Fruit fly (Drosophila melanogaster) whole organism, wandering third instar larva: ENCODE measurements around the gene CG3036.

ENCODE experiments used
- Abd-B ChIP-seq: fragments of >200 bp; optimal IDR thresholded peaks from 2 replicates; lab custom pipeline; 2017; ENCODE audit warnings: missing biosample characterization, missing genetic modification characterization
- CG32264 ChIP-seq: fragments of 200-800 bp; sonication (Bioruptor generic); optimal IDR thresholded peaks from 2 replicates; lab custom pipeline; 2016; ENCODE audit warnings: missing biosample characterization, missing genetic modification characterization
- CG9705 ChIP-seq: fragments of 200-800 bp; sonication (Bioruptor generic); optimal IDR thresholded peaks from 2 replicates; lab custom pipeline; 2018; ENCODE audit warnings: missing biosample characterization, mild to moderate bottlenecking, missing genetic modification characterization
- CrebA ChIP-seq: fragments of 200-800 bp; sonication (Bioruptor generic); optimal IDR thresholded peaks from 2 replicates; lab custom pipeline; 2016; ENCODE audit warnings: missing biosample characterization, mild to moderate bottlenecking, missing genetic modification characterization, borderline replicate concordance
- Dfd ChIP-seq: fragments of >200 bp; optimal IDR thresholded peaks from 2 replicates; lab custom pipeline; 2017; ENCODE audit warnings: missing biosample characterization, missing genetic modification characterization
- Dif ChIP-seq: fragments of 200-275, 200-300 bp; sonication (Bioruptor generic); optimal IDR thresholded peaks from 2 replicates; lab custom pipeline; 2018; ENCODE audit warnings: missing biosample characterization, missing genetic modification characterization; ENCODE audit not compliant: partially characterized antibody
- GATAd ChIP-seq: sonication (Bioruptor generic); optimal IDR thresholded peaks from 2 replicates; lab custom pipeline; 2016; ENCODE audit warnings: missing biosample characterization, missing genetic modification characterization
- HLH106 ChIP-seq: fragments of 200-800 bp; optimal IDR thresholded peaks from 3 replicates; lab custom pipeline; 2019; ENCODE audit warnings: missing biosample characterization, mild to moderate bottlenecking, missing genetic modification characterization, moderate library complexity
- Hnf4 ChIP-seq: fragments of 200-800 bp; sonication (Bioruptor generic); optimal IDR thresholded peaks from 2 replicates; lab custom pipeline; 2016; ENCODE audit warnings: missing biosample characterization, mild to moderate bottlenecking, missing genetic modification characterization
- Hr78 ChIP-seq: fragments of >200 bp; optimal IDR thresholded peaks from 2 replicates; lab custom pipeline; 2017; ENCODE audit warnings: missing biosample characterization, missing genetic modification characterization
- Hr83 ChIP-seq: fragments of 200-300 bp; sonication (Bioruptor generic); optimal IDR thresholded peaks from 2 replicates; lab custom pipeline; 2016; ENCODE audit warnings: missing biosample characterization, mild to moderate bottlenecking, missing genetic modification characterization, moderate library complexity; ENCODE audit not compliant: poor library complexity, severe bottlenecking
- Jra ChIP-seq: sonication (Bioruptor generic); optimal IDR thresholded peaks from 2 replicates; lab custom pipeline; 2016; ENCODE audit warnings: missing biosample characterization, missing genetic modification characterization
- Mio ChIP-seq: sonication (Bioruptor generic); optimal IDR thresholded peaks from 2 replicates; lab custom pipeline; 2016; ENCODE audit warnings: missing biosample characterization, missing genetic modification characterization
- Myc ChIP-seq: fragments of >200 bp; optimal IDR thresholded peaks from 2 replicates; lab custom pipeline; 2017
- N ChIP-seq: fragments of >200 bp; optimal IDR thresholded peaks from 2 replicates; lab custom pipeline; 2018; ENCODE audit warnings: missing biosample characterization, missing external identifiers, missing genetic modification characterization
- OdsH ChIP-seq: fragments of 200-800 bp; sonication (Bioruptor generic); optimal IDR thresholded peaks from 2 replicates; lab custom pipeline; 2016; ENCODE audit warnings: missing biosample characterization, mild to moderate bottlenecking, missing genetic modification characterization
- Rel ChIP-seq, 2 experiments: fragments of 200-800 bp; sonication (Bioruptor generic) in 1 of 2; optimal IDR thresholded peaks; 2 replicates in 1 of 2; 3 replicates in 1 of 2; lab custom pipeline; 2016 to 2019; ENCODE audit warnings: mild to moderate bottlenecking in 2 of 2, missing biosample characterization in 2 of 2, missing genetic modification characterization in 2 of 2, moderate library complexity in 1 of 2
- Sp1 ChIP-seq: fragments of 200-800 bp; sonication (Bioruptor generic); optimal IDR thresholded peaks from 3 replicates; lab custom pipeline; 2019; ENCODE audit warnings: missing biosample characterization, mild to moderate bottlenecking, missing genetic modification characterization, moderate library complexity
- Vsx2 ChIP-seq: fragments of 200-300, 225-300 bp; sonication (Bioruptor generic); optimal IDR thresholded peaks from 2 replicates; lab custom pipeline; 2018; ENCODE audit warnings: missing biosample characterization, missing genetic modification characterization; ENCODE audit not compliant: partially characterized antibody
- br ChIP-seq: fragments of 200-800 bp; sonication (Bioruptor generic); optimal IDR thresholded peaks from 2 replicates; lab custom pipeline; 2016; ENCODE audit warnings: missing biosample characterization, missing genetic modification characterization
- brk ChIP-seq: fragments of 200-800 bp; sonication (Bioruptor generic); optimal IDR thresholded peaks from 2 replicates; lab custom pipeline; 2016; ENCODE audit warnings: missing biosample characterization, mild to moderate bottlenecking, missing genetic modification characterization
- dl ChIP-seq, 2 experiments: fragments of 175-275, 200-275 bp in 1 of 2; fragments of 200-275 bp in 1 of 2; sonication (Bioruptor generic); optimal IDR thresholded peaks; lab custom pipeline; 2018; ENCODE audit warnings: mild to moderate bottlenecking in 2 of 2, missing biosample characterization in 2 of 2, missing genetic modification characterization in 2 of 2, moderate library complexity in 2 of 2; ENCODE audit not compliant: partially characterized antibody in 2 of 2, insufficient read depth in 1 of 2
- dmrt93B ChIP-seq: fragments of 200-800 bp; sonication (Bioruptor generic); optimal IDR thresholded peaks from 2 replicates; lab custom pipeline; 2018; ENCODE audit warnings: missing biosample characterization, mild to moderate bottlenecking, missing genetic modification characterization
- dsf ChIP-seq: sonication (Bioruptor generic); optimal IDR thresholded peaks from 2 replicates; lab custom pipeline; 2016; ENCODE audit warnings: missing biosample characterization, missing genetic modification characterization, borderline replicate concordance
- ey ChIP-seq: fragments of 200-800 bp; sonication (Bioruptor generic); optimal IDR thresholded peaks from 2 replicates; lab custom pipeline; 2016; ENCODE audit warnings: missing biosample characterization, missing genetic modification characterization
- foxo ChIP-seq, 2 experiments: fragments of 200-800 bp; sonication (Bioruptor generic); optimal IDR thresholded peaks; 2 replicates in 1 of 2; 3 replicates in 1 of 2; lab custom pipeline; 2016 to 2017; ENCODE audit warnings: missing biosample characterization in 2 of 2, missing genetic modification characterization in 2 of 2
- fru ChIP-seq: fragments of 200-800 bp; sonication (Bioruptor generic); optimal IDR thresholded peaks from 3 replicates; lab custom pipeline; 2016; ENCODE audit warnings: missing biosample characterization, mild to moderate bottlenecking, missing genetic modification characterization
- h ChIP-seq: fragments of 200-800 bp; sonication (Bioruptor generic); optimal IDR thresholded peaks from 3 replicates; lab custom pipeline; 2016; ENCODE audit warnings: missing biosample characterization, mild to moderate bottlenecking, missing genetic modification characterization
- jim ChIP-seq: fragments of 175-275, 200-325 bp; sonication (Bioruptor generic); optimal IDR thresholded peaks from 2 replicates; lab custom pipeline; 2016; ENCODE audit warnings: missing biosample characterization, mild to moderate bottlenecking, missing genetic modification characterization
- lola ChIP-seq: fragments of >200 bp; optimal IDR thresholded peaks from 2 replicates; lab custom pipeline; 2017; ENCODE audit warnings: missing biosample characterization, missing genetic modification characterization
- pan ChIP-seq: fragments of >200 bp; optimal IDR thresholded peaks from 2 replicates; lab custom pipeline; 2017
- psq ChIP-seq: fragments of 200-800 bp; sonication (Bioruptor generic); optimal IDR thresholded peaks from 3 replicates; lab custom pipeline; 2017; ENCODE audit warnings: missing biosample characterization, mild to moderate bottlenecking, missing genetic modification characterization, moderate library complexity
- rgr ChIP-seq: fragments of 200-800 bp; sonication (Bioruptor generic); optimal IDR thresholded peaks from 3 replicates; lab custom pipeline; 2016; ENCODE audit warnings: missing biosample characterization, mild to moderate bottlenecking, missing genetic modification characterization
- sage ChIP-seq: fragments of 200-800 bp; sonication (Bioruptor generic); optimal IDR thresholded peaks from 2 replicates; lab custom pipeline; 2016; ENCODE audit warnings: missing biosample characterization, mild to moderate bottlenecking, missing genetic modification characterization
- sv ChIP-seq: fragments of 200-800 bp; sonication (Bioruptor generic); optimal IDR thresholded peaks from 3 replicates; lab custom pipeline; 2016; ENCODE audit warnings: missing biosample characterization, missing genetic modification characterization
- tai ChIP-seq: sonication (Bioruptor generic); optimal IDR thresholded peaks from 2 replicates; lab custom pipeline; 2016; ENCODE audit warnings: missing biosample characterization, missing genetic modification characterization
- usp ChIP-seq: fragments of >200 bp; optimal IDR thresholded peaks from 2 replicates; lab custom pipeline; 2017; ENCODE audit warnings: missing biosample characterization, missing genetic modification characterization
- woc ChIP-seq: sonication (Bioruptor generic); optimal IDR thresholded peaks from 2 replicates; lab custom pipeline; 2016; ENCODE audit warnings: missing biosample characterization, mild to moderate bottlenecking, missing genetic modification characterization

Gene CG3036

dm6 chr2L:4942257-4942792 lies 50.4 kb downstream of the CG3036 start, which contains the start of gene synr:
Gene synr (plus strand): TSS chr2L:4942742.
- no peak for TF ChIP-seq OdsH (GFP tag; lab: Kevin White, UChicago)
- TF ChIP-seq, all 38 proteins: peak for 0

- TF ChIP-seq HLH106 (tag; lab: Kevin White, UChicago) (peak; percentile 99), fru (peak; percentile 95), Vsx2 (GFP tag; lab: Kevin White, UChicago) (no peak), Rel (GFP tag; optimal IDR thresholded peaks at IDR 0.05; lab: Kevin White, UChicago) (peak; percentile 46), Rel (tag; optimal IDR thresholded peaks at IDR 0.05; lab: Kevin White, UChicago) (peak; percentile 88), Hnf4 (GFP tag; lab: Kevin White, UChicago) (peak; percentile 93), Mio (GFP tag; lab: Kevin White, UChicago) (peak; percentile 49), br (GFP tag; lab: Kevin White, UChicago) (peak; percentile 94), pan (lab: Kevin White, UChicago) (no peak), rgr (GFP tag; lab: Kevin White, UChicago) (peak; percentile 98), Hr78 (GFP tag; lab: Kevin White, UChicago) (no peak), sv (peak; percentile 95), Dif (no peak), brk (GFP tag; lab: Kevin White, UChicago) (peak; percentile 96), usp (GFP tag; lab: Kevin White, UChicago) (no peak), Jra (peak; percentile 90), N (GFP tag; lab: Kevin White, UChicago) (no peak), Myc (peak; percentile 39), woc (GFP tag; lab: Kevin White, UChicago) (peak; percentile 89), CrebA (GFP tag; lab: Kevin White, UChicago) (no peak), CG9705 (peak; percentile 97), Hr83 (GFP tag; lab: Kevin White, UChicago) (peak; percentile 44), dsf (GFP tag; lab: Kevin White, UChicago) (peak; percentile 91), CG32264 (peak; percentile 70), dl (GFP tag; optimal IDR thresholded peaks at IDR 0.05; lab: Kevin White, UChicago; ENCODE audit: insufficient read depth in 1 of 2, partially characterized antibody in 2 of 2) (no peak), GATAd (GFP tag; lab: Kevin White, UChicago) (peak; percentile 85), Dfd (no peak), OdsH (GFP tag; lab: Kevin White, UChicago) (peak; percentile 97), foxo (GFP tag; optimal IDR thresholded peaks at IDR 0.05; lab: Kevin White, UChicago) (peak; percentile 5 to 98), Abd-B (GFP tag; lab: Kevin White, UChicago) (no peak), sage (GFP tag; lab: Kevin White, UChicago) (peak; percentile 90), psq (GFP tag; lab: Kevin White, UChicago) (peak; percentile 94), tai (no peak), dmrt93B (GFP tag; lab: Kevin White, UChicago) (peak; percentile 95), lola (no peak), h (GFP tag; lab: Kevin White, UChicago) (peak; percentile 97), Sp1 (GFP tag; lab: Kevin White, UChicago) (peak; percentile 98), jim (GFP tag; lab: Kevin White, UChicago) (no peak), ey (peak; percentile 92)
Measured at dm6 chr2L:4945300-4945699, 53.4 kb downstream of the CG3036 start, which contains the start of the genes mRpL24 and betaggt-I. Gene mRpL24 (minus strand): TSS chr2L:4945361. Gene betaggt-I (plus strand): TSS chr2L:4945579.
